Worm (Caenorhabditis elegans) whole organism, L2 larva: ENCODE data around the gene srz-9.

Experiments
- C34F6.9 ChIP-seq: fragments of 150-350 bp; optimal IDR thresholded peaks from 2 replicates; lab custom pipeline; 2014; ENCODE audit warnings: missing biosample characterization, missing genetic modification characterization
- ama-1 ChIP-seq: fragments of 150-350 bp; optimal IDR thresholded peaks from 2 replicates; lab custom pipeline; 2018; ENCODE audit warnings: inconsistent platforms
- ceh-16 ChIP-seq: fragments of 150-350 bp; optimal IDR thresholded peaks from 2 replicates; lab custom pipeline; 2014; ENCODE audit warnings: missing biosample characterization, missing genetic modification characterization
- elt-1 ChIP-seq: fragments of 150-350 bp; optimal IDR thresholded peaks from 2 replicates; lab custom pipeline; 2014; ENCODE audit warnings: missing biosample characterization, missing genetic modification characterization
- elt-3 ChIP-seq: sonication (generic microtip); optimal IDR thresholded peaks from 2 replicates; lab custom pipeline; 2017; ENCODE audit warnings: missing biosample characterization, missing genetic modification characterization
- fos-1 ChIP-seq: fragments of 150-350 bp; optimal IDR thresholded peaks from 2 replicates; lab custom pipeline; 2014; ENCODE audit warnings: missing biosample characterization, missing genetic modification characterization
- gmeb-1 ChIP-seq: fragments of 150-350 bp; optimal IDR thresholded peaks from 2 replicates; lab custom pipeline; 2014; ENCODE audit warnings: missing biosample characterization, missing genetic modification characterization
- lsy-2 ChIP-seq, 2 experiments: fragments of 150-350 bp in 1 of 2; sonication (generic microtip) in 1 of 2; optimal IDR thresholded peaks; 2 replicates each; lab custom pipeline; 2014 to 2017; ENCODE audit warnings: missing biosample characterization in 2 of 2, missing genetic modification characterization in 2 of 2
- mab-5 ChIP-seq: fragments of 150-350 bp; optimal IDR thresholded peaks from 2 replicates; lab custom pipeline; 2014; ENCODE audit warnings: missing biosample characterization, missing genetic modification characterization
- mbf-1 ChIP-seq: sonication (generic microtip); optimal IDR thresholded peaks from 2 replicates; lab custom pipeline; 2017; ENCODE audit warnings: missing biosample characterization, missing genetic modification characterization
- nhr-11 ChIP-seq: fragments of 150-350 bp; optimal IDR thresholded peaks from 2 replicates; lab custom pipeline; 2014; ENCODE audit warnings: missing biosample characterization, missing genetic modification characterization
- nhr-12 ChIP-seq: fragments of 150-350 bp; optimal IDR thresholded peaks from 2 replicates; lab custom pipeline; 2014; ENCODE audit warnings: missing biosample characterization, missing genetic modification characterization
- nhr-129 ChIP-seq: fragments of 150-350 bp; optimal IDR thresholded peaks from 2 replicates; lab custom pipeline; 2014; ENCODE audit warnings: missing biosample characterization, missing genetic modification characterization
- nhr-21 ChIP-seq: fragments of 150-350 bp; optimal IDR thresholded peaks from 2 replicates; lab custom pipeline; 2014; ENCODE audit warnings: missing biosample characterization, missing genetic modification characterization
- nhr-237 ChIP-seq: fragments of 150-350 bp; optimal IDR thresholded peaks from 2 replicates; lab custom pipeline; 2014; ENCODE audit warnings: missing biosample characterization, missing genetic modification characterization
- nhr-25 ChIP-seq: fragments of 150-350 bp; sonication (generic microtip); optimal IDR thresholded peaks from 3 replicates; lab custom pipeline; 2014; ENCODE audit warnings: missing biosample characterization, missing genetic modification characterization
- peb-1 ChIP-seq: fragments of 150-350 bp; optimal IDR thresholded peaks from 2 replicates; lab custom pipeline; 2014; ENCODE audit warnings: missing biosample characterization, missing genetic modification characterization
- skn-1 ChIP-seq: sonication (generic microtip); optimal IDR thresholded peaks from 2 replicates; lab custom pipeline; 2017; ENCODE audit warnings: missing biosample characterization, missing genetic modification characterization
- sma-3 ChIP-seq: sonication (generic microtip); optimal IDR thresholded peaks from 2 replicates; lab custom pipeline; 2016; ENCODE audit warnings: missing genetic modification reagents, missing genetic modification characterization, missing compliant biosample characterization
- sma-9 ChIP-seq, 2 experiments: fragments of 150-350 bp in 1 of 2; sonication (generic microtip) in 1 of 2; optimal IDR thresholded peaks; 2 replicates each; lab custom pipeline; 2014 to 2016; ENCODE audit warnings: missing genetic modification characterization in 2 of 2, mild to moderate bottlenecking in 1 of 2, missing biosample characterization in 1 of 2, missing compliant biosample characterization in 1 of 2, missing genetic modification reagents in 1 of 2, moderate library complexity in 1 of 2
- unc-39 ChIP-seq: fragments of 150-350 bp; optimal IDR thresholded peaks from 2 replicates; lab custom pipeline; 2014; ENCODE audit warnings: missing biosample characterization, missing genetic modification characterization
- unc-55 ChIP-seq: fragments of 150-350 bp; sonication (generic microtip); optimal IDR thresholded peaks from 3 replicates; lab custom pipeline; 2014; ENCODE audit warnings: missing biosample characterization, missing genetic modification reagents, missing genetic modification characterization
- unc-62 ChIP-seq: fragments of 150-350 bp; optimal IDR thresholded peaks from 2 replicates; lab custom pipeline; 2014; ENCODE audit warnings: missing biosample characterization, missing genetic modification reagents, missing genetic modification characterization
- zag-1 ChIP-seq: fragments of 150-350 bp; optimal IDR thresholded peaks from 2 replicates; lab custom pipeline; 2014; ENCODE audit warnings: missing biosample characterization, missing genetic modification characterization
- ztf-1 ChIP-seq: fragments of 200-800 bp; sonication (Bioruptor generic); conservative IDR thresholded peaks from 2 replicates; pipeline ENCODE4 v1.3.6; 2022; ENCODE audit warnings: missing genetic modification characterization, missing compliant biosample characterization
- ztf-4 ChIP-seq: fragments of 150-350 bp; optimal IDR thresholded peaks from 2 replicates; lab custom pipeline; 2014; ENCODE audit warnings: missing biosample characterization, missing genetic modification characterization

Gene srz-9

ce11 chrIII:1307333-1307732, 43.5 kb downstream of the srz-9 start:
- TF ChIP-seq nhr-237 (tag; lab: Kevin White, UChicago) = no peak
- TF ChIP-seq fos-1 (tag; lab: Kevin White, UChicago) = no peak
- no peak for TF ChIP-seq nhr-11 (tag; lab: Kevin White, UChicago)
- TF ChIP-seq ztf-1 (GFP tag; lab: Robert Waterston, UW) = no peak
- no peak for TF ChIP-seq unc-62 (GFP tag; lab: Kevin White, UChicago)
- TF ChIP-seq skn-1 (tag; lab: Kevin White, UChicago) = no peak
- TF ChIP-seq unc-39 (tag; lab: Kevin White, UChicago) = no peak
- TF ChIP-seq nhr-12 = no peak

DNA sequence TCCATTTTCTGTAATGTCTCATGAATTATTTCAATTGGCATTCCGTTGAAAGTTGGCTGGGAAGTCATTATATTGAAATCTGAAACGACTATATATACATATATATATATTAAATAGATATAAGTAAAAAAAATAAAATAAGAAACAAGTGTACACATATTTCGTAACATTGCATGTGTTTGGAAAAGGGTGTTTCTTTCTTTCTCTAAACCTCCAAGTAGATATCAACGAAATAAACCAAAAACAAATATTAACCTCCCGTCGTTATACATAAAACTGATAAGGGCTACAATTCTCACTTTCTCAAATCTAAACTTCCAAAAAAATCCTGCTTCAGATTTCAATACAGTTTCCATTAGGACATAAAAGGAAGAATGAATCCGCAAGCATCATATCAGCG, 44.4 kb downstream of the srz-9 start, which contains the start of gene fbxa-79:
Gene fbxa-79, minus strand, starts transcription at position 86 of the 400 bp plus-strand sequence.
- no peak for TF ChIP-seq ztf-4 (tag; lab: Kevin White, UChicago)
- no peak for TF ChIP-seq nhr-12
- TF ChIP-seq sma-9 (GFP tag; optimal IDR thresholded peaks at IDR 0.05; lab: Kevin White, UChicago) = peak; percentile 13
- TF ChIP-seq sma-9 (tag; optimal IDR thresholded peaks at IDR 0.05; lab: Kevin White, UChicago) = no peak
- TF ChIP-seq fos-1 (tag; lab: Kevin White, UChicago) = peak; percentile 66
- peak; percentile 80 for TF ChIP-seq nhr-129
- TF ChIP-seq elt-3 = no peak
- no peak for TF ChIP-seq nhr-21 (tag; lab: Kevin White, UChicago)
- peak; percentile 13 for TF ChIP-seq unc-55

DNA sequence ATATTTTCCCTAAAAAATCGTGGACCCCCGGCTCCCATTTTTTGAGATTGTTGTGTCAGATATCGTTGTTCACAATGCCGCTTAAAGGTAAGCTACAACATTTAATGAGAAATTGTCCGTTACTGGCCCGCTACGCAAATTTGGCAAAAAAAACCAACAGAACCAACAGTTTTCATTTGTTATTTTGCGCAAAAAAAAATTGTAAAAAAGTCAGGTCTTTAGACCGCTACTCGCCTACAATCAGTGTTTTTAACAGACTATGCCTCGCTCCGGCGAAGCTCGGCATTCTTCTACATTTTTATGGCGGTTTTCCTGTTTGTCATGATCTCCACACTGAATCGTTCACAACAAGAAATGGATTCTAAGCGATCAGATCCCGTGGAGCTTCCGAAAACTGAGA, 45.1 kb downstream of the srz-9 start, which contains the start of gene Y82E9BL.12:
Gene Y82E9BL.12, plus strand, starts transcription at position 301 of the 400 bp plus-strand sequence.
- no peak for TF ChIP-seq C34F6.9 (tag; lab: Kevin White, UChicago)
- no peak for TF ChIP-seq ztf-1 (GFP tag; lab: Robert Waterston, UW)
- no peak for TF ChIP-seq mab-5
- TF ChIP-seq sma-3 = no peak
- no peak for TF ChIP-seq elt-3
- no peak for TF ChIP-seq nhr-25 (tag; lab: Kevin White, UChicago)
- TF ChIP-seq elt-1 (tag; lab: Kevin White, UChicago) = no peak

ce11 chrIII:1311367-1311766, 47.6 kb downstream of the srz-9 start:
- TF ChIP-seq peb-1 (tag; lab: Kevin White, UChicago) (no peak), ceh-16 (tag; lab: Kevin White, UChicago) (no peak), zag-1 (tag; lab: Kevin White, UChicago) (no peak), nhr-21 (tag; lab: Kevin White, UChicago) (no peak), ama-1 (lab: Kevin White, UChicago) (no peak)

- TF ChIP-seq ztf-1 (GFP tag; lab: Robert Waterston, UW) (no peak), gmeb-1 (tag; lab: Kevin White, UChicago) (no peak), lsy-2 (tag; optimal IDR thresholded peaks at IDR 0.05; lab: Kevin White, UChicago) (no peak), nhr-21 (tag; lab: Kevin White, UChicago) (no peak), mbf-1 (tag; lab: Kevin White, UChicago) (no peak), sma-9 (GFP tag; optimal IDR thresholded peaks at IDR 0.05; lab: Kevin White, UChicago) (no peak), sma-9 (tag; optimal IDR thresholded peaks at IDR 0.05; lab: Kevin White, UChicago) (no peak)
Measured at ce11 chrIII:1314283-1314682, 50.5 kb downstream of the srz-9 start.
